Worm (Caenorhabditis elegans): Measurements from ENCODE around the gene egl-19.

DNA sequence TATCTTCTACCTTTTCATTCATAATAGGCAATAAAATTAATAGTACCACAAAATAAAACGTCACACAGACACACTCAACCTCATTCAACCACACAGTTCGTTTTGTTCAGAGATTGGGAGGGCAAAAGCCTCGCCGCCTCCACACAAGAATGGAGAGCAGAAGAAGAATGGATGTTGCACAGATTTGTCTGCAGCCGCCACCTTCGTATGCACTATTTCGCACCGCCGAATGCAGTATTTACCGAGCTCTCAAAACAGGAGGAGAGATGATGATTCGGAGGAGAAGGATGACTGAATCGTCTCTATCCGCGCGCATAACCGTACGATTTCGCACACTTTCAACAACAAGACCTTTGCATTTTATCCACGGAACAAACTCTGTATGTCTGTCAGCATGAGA, 7.9 kb upstream of the egl-19 start:
- TF ChIP-seq W03F9.2 (tag; optimal IDR thresholded peaks at IDR 0.05) (no peak), him-1 (tag; optimal IDR thresholded peaks at IDR 0.05) (no peak), dao-5 (tag; optimal IDR thresholded peaks at IDR 0.05) (no peak)

Data from whole organism, L4/young adult.